Worm (Caenorhabditis elegans): ENCODE measurements around the gene col-98.

DNA sequence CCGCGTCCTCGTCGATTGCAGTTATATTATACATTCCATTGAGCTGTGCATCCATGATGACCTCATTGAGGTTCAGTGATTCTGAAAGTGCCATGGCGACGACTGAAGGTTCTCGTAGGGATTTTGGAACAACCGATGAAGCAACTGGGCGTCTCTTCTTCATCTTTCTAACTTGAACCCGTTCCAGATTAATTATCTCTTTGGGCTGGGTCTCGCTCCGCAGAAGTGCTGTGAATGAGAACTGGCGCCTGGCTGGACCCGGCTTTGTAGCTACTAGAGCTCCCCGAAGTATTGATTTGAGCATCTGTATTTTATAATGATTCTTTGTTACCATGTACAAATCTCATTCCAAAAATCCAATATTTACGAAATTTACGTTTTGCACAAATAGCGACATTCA, 41.2 kb upstream of the col-98 start, which contains the start of gene ZK1010.2:
- no peak for TF ChIP-seq hmg-4 (GFP tag; optimal IDR thresholded peaks at IDR 0.05)
- no peak for TF ChIP-seq ama-1 (optimal IDR thresholded peaks at IDR 0.05)
- no peak for TF ChIP-seq tra-4 (tag; optimal IDR thresholded peaks at IDR 0.05)
- no peak for TF ChIP-seq tbx-11 (GFP tag; IDR thresholded peaks at IDR 0.05)
- no peak for TF ChIP-seq hmbx-1 (tag; optimal IDR thresholded peaks at IDR 0.05)
- TF ChIP-seq flt-1 (GFP tag; IDR thresholded peaks at IDR 0.05): no peak
- TF ChIP-seq aly-1 (tag; optimal IDR thresholded peaks at IDR 0.05): no peak
- TF ChIP-seq ceh-36 (tag; optimal IDR thresholded peaks at IDR 0.05): no peak
- no peak for TF ChIP-seq hnd-1 (tag; optimal IDR thresholded peaks at IDR 0.05)
